Worm (Caenorhabditis elegans) whole organism, early embryonic: ENCODE results near the gene tars-1.
"Not testable (repeated sequence)": the region's sequence is repeated elsewhere in the genome, so short reads cannot be mapped to it uniquely, and the experiment has no call there.

ENCODE experiments used
- F13C5.2 ChIP-seq: sonication (generic microtip); optimal IDR thresholded peaks from 2 replicates; lab custom pipeline; 2017; ENCODE audit warnings: mild to moderate bottlenecking, missing genetic modification characterization, inconsistent platforms, missing compliant biosample characterization
- aly-1 ChIP-seq: sonication (generic microtip); optimal IDR thresholded peaks from 2 replicates; lab custom pipeline; 2016; ENCODE audit warnings: missing genetic modification characterization, missing compliant biosample characterization
- ama-1 ChIP-seq: fragments of 150-350 bp; optimal IDR thresholded peaks from 2 replicates; lab custom pipeline; 2014
- ceh-13 ChIP-seq: fragments of 200-800 bp; sonication (Bioruptor generic); optimal IDR thresholded peaks from 2 replicates; lab custom pipeline; 2018; ENCODE audit warnings: mild to moderate bottlenecking, missing genetic modification characterization, missing compliant biosample characterization
- ceh-36 ChIP-seq: sonication (generic microtip); optimal IDR thresholded peaks from 2 replicates; lab custom pipeline; 2016; ENCODE audit warnings: missing genetic modification characterization, inconsistent platforms, missing compliant biosample characterization
- hmbx-1 ChIP-seq: sonication (generic microtip); optimal IDR thresholded peaks from 2 replicates; lab custom pipeline; 2016; ENCODE audit warnings: mild to moderate bottlenecking, missing genetic modification characterization, missing compliant biosample characterization
- scrt-1 ChIP-seq: fragments of 200-800 bp; sonication (Bioruptor generic); IDR thresholded peaks from 2 replicates; pipeline ENCODE4 v1.3.6; 2022; ENCODE audit warnings: missing genetic modification characterization, missing compliant biosample characterization
- sea-1 ChIP-seq: fragments of 200-800 bp; sonication (Bioruptor generic); conservative IDR thresholded peaks from 2 replicates; pipeline ENCODE4 v1.3.6; 2022; ENCODE audit warnings: missing genetic modification characterization, missing compliant biosample characterization
- tbx-37 ChIP-seq: fragments of 200-800 bp; sonication (Bioruptor generic); conservative IDR thresholded peaks from 2 replicates; pipeline ENCODE4 v1.3.6; 2022; ENCODE audit warnings: missing genetic modification reagents, missing genetic modification characterization, missing compliant biosample characterization
- tra-4 ChIP-seq: sonication (generic microtip); optimal IDR thresholded peaks from 2 replicates; lab custom pipeline; 2017; ENCODE audit warnings: missing genetic modification characterization, missing compliant biosample characterization

ce11 chrII:11695161-11695944 lies at the start of gene tars-1:
- not testable (repeated sequence) for TF ChIP-seq ama-1 (lab: Kevin White, UChicago); tra-4 (tag; lab: Kevin White, UChicago); ceh-13 (GFP tag; lab: Kevin White, UChicago); scrt-1; sea-1 (GFP tag; lab: Robert Waterston, UW); aly-1 (tag; lab: Kevin White, UChicago); tbx-37 (GFP tag; lab: Robert Waterston, UW); F13C5.2 (tag; lab: Kevin White, UChicago); hmbx-1 (tag; lab: Kevin White, UChicago); ceh-36 (tag; lab: Kevin White, UChicago)
